Fruit fly (Drosophila melanogaster): ENCODE data around the gene CG43145.

DNA sequence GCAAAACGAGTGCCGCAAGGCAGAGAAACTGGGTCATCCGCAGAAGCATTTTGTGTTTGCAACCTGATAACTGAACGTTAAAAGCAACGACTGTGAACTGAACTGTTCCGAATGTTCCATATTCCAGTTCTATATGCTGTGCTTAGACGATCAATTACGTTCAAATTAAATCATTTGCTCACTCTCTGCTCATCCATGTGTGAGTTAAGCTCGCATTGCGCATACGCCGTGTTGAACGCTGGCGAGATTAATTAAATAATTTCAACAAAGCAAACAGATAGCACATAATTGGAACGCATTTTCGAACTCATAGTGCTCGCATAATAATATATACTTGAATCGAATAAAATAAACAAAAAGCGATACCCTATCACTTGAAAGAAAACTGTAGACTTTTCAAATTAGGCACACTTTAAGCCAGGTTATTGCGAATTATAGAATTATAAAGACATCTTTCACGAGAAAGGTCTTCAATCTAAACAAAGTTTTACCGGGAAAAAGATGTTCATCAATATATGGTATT, 2.6 kb upstream of the CG43145 start, which contains the start of the genes CG10031 and CG42464:
- TF ChIP-seq CG30020 (tag; optimal IDR thresholded peaks at IDR 0.05) (no peak), ash1 (GFP tag; optimal IDR thresholded peaks at IDR 0.05) (no peak), Sin3A (optimal IDR thresholded peaks at IDR 0.05) (no peak), CG12219 (GFP tag; optimal IDR thresholded peaks at IDR 0.05) (no peak), MBD-R2 (GFP tag; IDR thresholded peaks at IDR 0.05) (no peak), NK7.1 (GFP tag; optimal IDR thresholded peaks at IDR 0.05) (no peak)
